Worm (Caenorhabditis elegans) whole organism, early embryonic: ENCODE data around the gene gegf-1.

Source experiments
- F13C5.2 ChIP-seq: sonication (generic microtip); optimal IDR thresholded peaks from 2 replicates; lab custom pipeline; 2017; ENCODE audit warnings: mild to moderate bottlenecking, missing genetic modification characterization, inconsistent platforms, missing compliant biosample characterization
- ama-1 ChIP-seq: fragments of 150-350 bp; optimal IDR thresholded peaks from 2 replicates; lab custom pipeline; 2014
- ceh-13 ChIP-seq: fragments of 200-800 bp; sonication (Bioruptor generic); optimal IDR thresholded peaks from 2 replicates; lab custom pipeline; 2018; ENCODE audit warnings: mild to moderate bottlenecking, missing genetic modification characterization, missing compliant biosample characterization
- ceh-36 ChIP-seq: sonication (generic microtip); optimal IDR thresholded peaks from 2 replicates; lab custom pipeline; 2016; ENCODE audit warnings: missing genetic modification characterization, inconsistent platforms, missing compliant biosample characterization
- hmbx-1 ChIP-seq: sonication (generic microtip); optimal IDR thresholded peaks from 2 replicates; lab custom pipeline; 2016; ENCODE audit warnings: mild to moderate bottlenecking, missing genetic modification characterization, missing compliant biosample characterization
- hmg-4 ChIP-seq: fragments of 200-800 bp; sonication (Bioruptor generic); optimal IDR thresholded peaks from 2 replicates; lab custom pipeline; 2018; ENCODE audit warnings: mild to moderate bottlenecking, missing genetic modification characterization, missing compliant biosample characterization
- hnd-1 ChIP-seq: sonication (generic microtip); optimal IDR thresholded peaks from 2 replicates; lab custom pipeline; 2016; ENCODE audit warnings: missing genetic modification characterization, missing compliant biosample characterization
- sea-1 ChIP-seq: fragments of 200-800 bp; sonication (Bioruptor generic); conservative IDR thresholded peaks from 2 replicates; pipeline ENCODE4 v1.3.6; 2022; ENCODE audit warnings: missing genetic modification characterization, missing compliant biosample characterization
- tra-4 ChIP-seq: sonication (generic microtip); optimal IDR thresholded peaks from 2 replicates; lab custom pipeline; 2017; ENCODE audit warnings: missing genetic modification characterization, missing compliant biosample characterization

DNA sequence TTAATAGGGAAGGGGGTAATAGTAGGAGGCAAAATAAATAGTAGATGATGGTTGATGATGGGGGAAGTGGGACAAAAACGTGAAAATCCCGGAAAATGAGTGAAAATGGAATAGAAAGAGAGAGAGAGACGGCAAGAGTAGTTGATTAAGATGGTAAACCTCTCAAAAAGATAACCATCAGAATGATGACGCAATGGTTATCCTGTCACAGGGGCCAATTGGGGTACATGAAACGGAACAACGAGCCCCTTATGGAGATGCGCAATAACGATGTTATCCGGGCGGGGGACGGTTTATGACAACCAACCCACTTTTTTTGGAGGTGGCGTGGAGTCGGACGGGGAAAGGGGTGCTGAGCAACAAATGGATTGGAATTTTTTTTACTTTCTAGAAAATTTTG, 7.9 kb downstream of the gegf-1 start:
- TF ChIP-seq sea-1 (GFP tag; lab: Robert Waterston, UW), result no peak
- TF ChIP-seq hnd-1, result no peak
- TF ChIP-seq hmg-4, result no peak
- no peak for TF ChIP-seq ama-1 (lab: Kevin White, UChicago)
- no peak for TF ChIP-seq F13C5.2
- TF ChIP-seq tra-4 (tag; lab: Kevin White, UChicago), result no peak
- no peak for TF ChIP-seq ceh-36
- TF ChIP-seq ceh-13 (GFP tag; lab: Kevin White, UChicago), result no peak
- no peak for TF ChIP-seq hmbx-1 (tag; lab: Kevin White, UChicago)
